Fruit fly (Drosophila melanogaster) whole organism, embryonic: ENCODE results near the gene Snm1.

ENCODE experiments used
- ATbp ChIP-seq: fragments of 200-800 bp; sonication (Bioruptor generic); optimal IDR thresholded peaks from 2 replicates; lab custom pipeline; 2017; ENCODE audit warnings: missing biosample characterization, mild to moderate bottlenecking, missing genetic modification characterization, missing genetic modification reagents
- Adf1 ChIP-seq: fragments of 200-800 bp; sonication (Bioruptor generic); IDR thresholded peaks from 2 replicates; pipeline ENCODE4 v1.3.6; 2022; ENCODE audit warnings: missing biosample characterization, missing genetic modification characterization
- B-H1 ChIP-seq: fragments of 200-800 bp; sonication (Bioruptor generic); IDR thresholded peaks from 3 replicates; pipeline ENCODE4 v1.3.6; 2022; ENCODE audit warnings: missing biosample characterization, missing genetic modification characterization
- Bdp1 ChIP-seq: fragments of 200-800 bp; sonication (Bioruptor generic); optimal IDR thresholded peaks from 3 replicates; lab custom pipeline; 2016; ENCODE audit warnings: missing biosample characterization, missing genetic modification characterization
- CG10147 ChIP-seq: fragments of 200-800 bp; sonication (Bioruptor generic); optimal IDR thresholded peaks from 2 replicates; lab custom pipeline; 2019; ENCODE audit warnings: missing biosample characterization, mild to moderate bottlenecking, missing genetic modification characterization, moderate library complexity
- CG11085 ChIP-seq: fragments of 200-800 bp; sonication (Bioruptor generic); IDR thresholded peaks from 2 replicates; pipeline ENCODE4 v1.3.6; 2022; ENCODE audit warnings: missing biosample characterization, missing genetic modification characterization
- CG11456 ChIP-seq: fragments of 200-800 bp; sonication (Bioruptor generic); IDR thresholded peaks from 3 replicates; pipeline ENCODE4 v1.3.6; 2022; ENCODE audit warnings: missing biosample characterization, missing genetic modification characterization
- CG12236 ChIP-seq: fragments of 200-800 bp; sonication (Bioruptor generic); optimal IDR thresholded peaks from 2 replicates; lab custom pipeline; 2016; ENCODE audit warnings: missing biosample characterization, missing genetic modification characterization
- CG17359 ChIP-seq: fragments of 200-800 bp; sonication (Bioruptor generic); optimal IDR thresholded peaks from 3 replicates; lab custom pipeline; 2018; ENCODE audit warnings: missing biosample characterization, mild to moderate bottlenecking, missing genetic modification characterization, moderate library complexity
- CG17612 ChIP-seq: fragments of 200-800 bp; sonication (Bioruptor generic); IDR thresholded peaks from 2 replicates; pipeline ENCODE4 v1.3.6; 2022; ENCODE audit warnings: missing biosample characterization, missing genetic modification characterization
- CG32767 ChIP-seq: fragments of 200-800 bp; sonication (Bioruptor generic); IDR thresholded peaks from 2 replicates; pipeline ENCODE4 v1.3.6; 2022; ENCODE audit warnings: missing biosample characterization, missing genetic modification characterization
- CG33557 ChIP-seq: fragments of 200-800 bp; sonication (Bioruptor generic); optimal IDR thresholded peaks from 2 replicates; lab custom pipeline; 2019; ENCODE audit warnings: missing biosample characterization, mild to moderate bottlenecking, missing genetic modification characterization, moderate library complexity
- CG3847 ChIP-seq: fragments of 200-800 bp; sonication (Bioruptor generic); IDR thresholded peaks from 2 replicates; pipeline ENCODE4 v1.3.6; 2022; ENCODE audit warnings: missing biosample characterization, missing genetic modification characterization
- CG4328 ChIP-seq: fragments of 200-800 bp; sonication (Bioruptor generic); optimal IDR thresholded peaks from 3 replicates; lab custom pipeline; 2017; ENCODE audit warnings: missing biosample characterization, missing genetic modification reagents, missing genetic modification characterization
- CG4360 ChIP-seq: fragments of 200-800 bp; sonication (Bioruptor generic); IDR thresholded peaks from 2 replicates; pipeline ENCODE4 v1.3.6; 2022; ENCODE audit warnings: missing biosample characterization, missing genetic modification characterization
- CG4730 ChIP-seq: fragments of 200-800 bp; sonication (Bioruptor generic); IDR thresholded peaks from 2 replicates; pipeline ENCODE4 v1.3.6; 2022; ENCODE audit warnings: missing biosample characterization, missing genetic modification characterization
- CG9817 ChIP-seq: fragments of 200-800 bp; sonication (Bioruptor generic); optimal IDR thresholded peaks from 2 replicates; lab custom pipeline; 2018; ENCODE audit warnings: missing biosample characterization, mild to moderate bottlenecking, missing genetic modification characterization, moderate library complexity
- CHES-1-like ChIP-seq: fragments of 200-800 bp; sonication (Bioruptor generic); optimal IDR thresholded peaks from 2 replicates; lab custom pipeline; 2016; ENCODE audit warnings: missing biosample characterization, missing genetic modification characterization
- CkIIα-i1 ChIP-seq: fragments of 200-800 bp; sonication (Bioruptor generic); IDR thresholded peaks from 2 replicates; pipeline ENCODE4 v1.3.6; 2022; ENCODE audit warnings: missing biosample characterization, missing genetic modification characterization
- CoRest ChIP-seq: fragments of 200-800 bp; sonication (Bioruptor generic); optimal IDR thresholded peaks from 3 replicates; lab custom pipeline; 2018; ENCODE audit warnings: missing biosample characterization, mild to moderate bottlenecking, missing genetic modification characterization, moderate library complexity
- Dad ChIP-seq: fragments of 200-800 bp; sonication (Bioruptor generic); optimal IDR thresholded peaks from 3 replicates; lab custom pipeline; 2016; ENCODE audit warnings: missing biosample characterization, missing genetic modification characterization
- Dek ChIP-seq: fragments of 200-800 bp; sonication (Bioruptor generic); optimal IDR thresholded peaks from 3 replicates; lab custom pipeline; 2019; ENCODE audit warnings: missing biosample characterization, mild to moderate bottlenecking, missing genetic modification characterization, moderate library complexity
- E2f2 ChIP-seq: fragments of 200-800 bp; sonication (Bioruptor generic); IDR thresholded peaks from 2 replicates; pipeline ENCODE4 v1.3.6; 2022; ENCODE audit warnings: missing biosample characterization, missing genetic modification characterization
- Ets97D ChIP-seq: fragments of 200-800 bp; sonication (Bioruptor generic); optimal IDR thresholded peaks from 3 replicates; lab custom pipeline; 2016; ENCODE audit warnings: missing biosample characterization, missing genetic modification characterization
- H2.0 ChIP-seq: fragments of 200-800 bp; sonication (Bioruptor generic); IDR thresholded peaks from 2 replicates; pipeline ENCODE4 v1.3.6; 2022; ENCODE audit warnings: missing biosample characterization, missing genetic modification characterization
- HLH4C ChIP-seq: fragments of 200-800 bp; sonication (Bioruptor generic); IDR thresholded peaks from 3 replicates; pipeline ENCODE4 v1.3.6; 2022; ENCODE audit warnings: missing biosample characterization, missing genetic modification characterization; ENCODE audit not compliant: partially characterized antibody
- Meics ChIP-seq: fragments of 200-800 bp; sonication (Bioruptor generic); optimal IDR thresholded peaks from 2 replicates; lab custom pipeline; 2017; ENCODE audit warnings: missing biosample characterization, mild to moderate bottlenecking, missing genetic modification characterization
- Nf-YA ChIP-seq: fragments of 200-800 bp; sonication (Bioruptor generic); IDR thresholded peaks from 2 replicates; pipeline ENCODE4 v1.3.6; 2022; ENCODE audit warnings: missing biosample characterization, missing genetic modification characterization
- Oaz ChIP-seq: fragments of 200-800 bp; sonication (Bioruptor generic); IDR thresholded peaks from 2 replicates; pipeline ENCODE4 v1.3.6; 2022; ENCODE audit warnings: missing biosample characterization, missing genetic modification characterization
- Optix ChIP-seq: fragments of 200-800 bp; sonication (Bioruptor generic); IDR thresholded peaks from 3 replicates; pipeline ENCODE4 v1.3.6; 2022; ENCODE audit warnings: missing biosample characterization, missing genetic modification characterization
- Scr ChIP-seq: fragments of 200-800 bp; sonication (Bioruptor generic); IDR thresholded peaks from 2 replicates; pipeline ENCODE4 v1.3.6; 2022; ENCODE audit warnings: missing biosample characterization, missing genetic modification characterization; ENCODE audit not compliant: partially characterized antibody
- Sry-β ChIP-seq: fragments of 200-800 bp; sonication (Bioruptor generic); optimal IDR thresholded peaks from 2 replicates; lab custom pipeline; 2018; ENCODE audit warnings: missing biosample characterization, mild to moderate bottlenecking, missing genetic modification characterization, moderate library complexity
- Trl ChIP-seq, 3 experiments: fragments of >200 bp in 2 of 3; fragments of 200-800 bp in 1 of 3; sonication (Bioruptor generic) in 1 of 3; optimal IDR thresholded peaks; 2 replicates in 1 of 3; 3 replicates in 2 of 3; lab custom pipeline; 2016 to 2017; ENCODE audit warnings: missing biosample characterization in 1 of 3, missing genetic modification characterization in 1 of 3
- al ChIP-seq: fragments of 200-800 bp; sonication (Bioruptor generic); IDR thresholded peaks from 2 replicates; pipeline ENCODE4 v1.3.6; 2022; ENCODE audit warnings: missing biosample characterization, missing genetic modification characterization
- caup ChIP-seq: fragments of 200-800 bp; sonication (Bioruptor generic); optimal IDR thresholded peaks from 3 replicates; lab custom pipeline; 2017; ENCODE audit warnings: missing biosample characterization, mild to moderate bottlenecking, missing genetic modification characterization, moderate library complexity; ENCODE audit not compliant: severe bottlenecking
- corto ChIP-seq: fragments of 200-800 bp; sonication (Bioruptor generic); optimal IDR thresholded peaks from 2 replicates; lab custom pipeline; 2016; ENCODE audit warnings: missing biosample characterization, mild to moderate bottlenecking, missing genetic modification characterization, moderate library complexity
- crol ChIP-seq: fragments of 200-800 bp; sonication (Bioruptor generic); IDR thresholded peaks from 2 replicates; pipeline ENCODE4 v1.3.6; 2022; ENCODE audit warnings: missing biosample characterization, missing genetic modification characterization
- dm ChIP-seq: fragments of 200-800 bp; sonication (Bioruptor generic); optimal IDR thresholded peaks from 3 replicates; lab custom pipeline; 2016; ENCODE audit warnings: missing biosample characterization, missing genetic modification characterization
- exex ChIP-seq: fragments of 200-800 bp; sonication (Bioruptor generic); optimal IDR thresholded peaks from 4 replicates; lab custom pipeline; 2018; ENCODE audit warnings: missing biosample characterization, mild to moderate bottlenecking, missing genetic modification characterization, moderate library complexity
- insv ChIP-seq, 2 experiments: fragments of 200-800 bp; sonication (Bioruptor generic); optimal IDR thresholded peaks; 3 replicates each; lab custom pipeline; 2016 to 2018; ENCODE audit warnings: missing biosample characterization in 2 of 2, missing genetic modification characterization in 2 of 2
- knrl ChIP-seq: fragments of 200-800 bp; sonication (Bioruptor generic); IDR thresholded peaks from 3 replicates; pipeline ENCODE4 v1.3.6; 2022; ENCODE audit warnings: missing biosample characterization, missing genetic modification characterization; ENCODE audit not compliant: partially characterized antibody
- maf-S ChIP-seq: fragments of 200-800 bp; sonication (Bioruptor generic); optimal IDR thresholded peaks from 2 replicates; lab custom pipeline; 2016; ENCODE audit warnings: missing biosample characterization, missing genetic modification characterization
- mirr ChIP-seq: fragments of 200-800 bp; sonication (Bioruptor generic); optimal IDR thresholded peaks from 3 replicates; lab custom pipeline; 2018; ENCODE audit warnings: missing biosample characterization, mild to moderate bottlenecking, missing genetic modification characterization
- nerfin-2 ChIP-seq: fragments of 200-800 bp; sonication (Bioruptor generic); IDR thresholded peaks from 2 replicates; pipeline ENCODE4 v1.3.6; 2022; ENCODE audit warnings: missing biosample characterization, missing genetic modification characterization; ENCODE audit not compliant: partially characterized antibody
- pnt ChIP-seq: fragments of 200-800 bp; sonication (Bioruptor generic); optimal IDR thresholded peaks from 3 replicates; lab custom pipeline; 2016; ENCODE audit warnings: missing biosample characterization, missing genetic modification characterization
- shn ChIP-seq: fragments of 200-800 bp; sonication (Bioruptor generic); optimal IDR thresholded peaks from 3 replicates; lab custom pipeline; 2016; ENCODE audit warnings: missing biosample characterization, missing genetic modification characterization
- so ChIP-seq: fragments of 200-800 bp; sonication (Bioruptor generic); IDR thresholded peaks from 3 replicates; pipeline ENCODE4 v1.3.6; 2022; ENCODE audit warnings: missing biosample characterization, missing genetic modification characterization
- sr ChIP-seq: fragments of 200-800 bp; sonication (Bioruptor generic); IDR thresholded peaks from 3 replicates; pipeline ENCODE4 v1.3.6; 2022; ENCODE audit warnings: missing biosample characterization, missing genetic modification characterization
- zen2 ChIP-seq: fragments of 200-800 bp; sonication (Bioruptor generic); IDR thresholded peaks from 3 replicates; pipeline ENCODE4 v1.3.6; 2022; ENCODE audit warnings: missing biosample characterization, missing genetic modification characterization; ENCODE audit not compliant: partially characterized antibody
- zf30C ChIP-seq: fragments of 200-800 bp; sonication (Bioruptor generic); optimal IDR thresholded peaks from 3 replicates; lab custom pipeline; 2018; ENCODE audit warnings: missing biosample characterization, mild to moderate bottlenecking, missing genetic modification characterization

The Snm1 gene

DNA sequence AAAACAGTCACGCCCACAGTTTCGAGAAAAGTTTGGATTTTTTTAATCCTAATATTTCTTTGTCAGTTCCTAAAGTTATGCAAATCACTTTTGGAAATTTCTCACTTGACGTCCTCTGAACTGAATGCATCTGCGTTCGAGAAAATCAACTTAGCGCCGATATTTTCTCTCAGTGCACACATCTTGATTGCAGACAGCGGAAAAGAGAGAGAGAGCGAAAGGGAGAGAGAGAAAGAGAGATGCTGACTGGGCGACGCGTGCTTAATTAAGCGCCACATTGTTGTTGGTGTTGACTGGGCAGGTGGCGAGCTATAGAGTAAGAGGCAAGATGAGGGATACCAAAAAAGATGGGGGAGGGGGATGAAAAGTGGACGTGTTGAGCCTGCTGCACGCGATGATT, 36.3 kb upstream of the Snm1 start (continued):
- TF ChIP-seq Oaz (GFP tag; lab: Robert Waterston, UW), result no peak
- no peak for TF ChIP-seq H2.0
- TF ChIP-seq CoRest (tag; lab: Kevin White, UChicago), result peak; percentile 57
- TF ChIP-seq shn (GFP tag; lab: Kevin White, UChicago), result peak; percentile 51
- TF ChIP-seq CG4328 (GFP tag; lab: Kevin White, UChicago), result no peak
- peak; percentile 34 for TF ChIP-seq Bdp1 (GFP tag; lab: Kevin White, UChicago)
- peak; percentile 67 for TF ChIP-seq ATbp
- TF ChIP-seq Trl (optimal IDR thresholded peaks at IDR 0.05; lab: Kevin White, UChicago), result peak; percentile 18 to 56
- peak; percentile 52 for TF ChIP-seq Trl (GFP tag; optimal IDR thresholded peaks at IDR 0.05; lab: Kevin White, UChicago)
- TF ChIP-seq CG3847 (GFP tag; lab: Robert Waterston, UW), result no peak
- TF ChIP-seq CG17359 (tag; lab: Kevin White, UChicago), result peak; percentile 68
- no peak for TF ChIP-seq Nf-YA
- TF ChIP-seq CkIIα-i1 (GFP tag; lab: Robert Waterston, UW), result no peak
- no peak for TF ChIP-seq nerfin-2 (GFP tag; lab: Robert Waterston, UW)
- peak; percentile 44 for TF ChIP-seq Meics
- peak; percentile 36 for TF ChIP-seq pnt
- no peak for TF ChIP-seq zen2 (GFP tag; lab: Robert Waterston, UW)
- no peak for TF ChIP-seq CG11085
- peak; percentile 31; the same call in 1 of the 2 replicates for TF ChIP-seq crol
- peak; percentile 28; the same call in 1 of the 3 replicates for TF ChIP-seq B-H1
- no peak for TF ChIP-seq Adf1
- TF ChIP-seq Dad (GFP tag; lab: Kevin White, UChicago), result peak; percentile 49
- no peak for TF ChIP-seq CG12236 (GFP tag; lab: Kevin White, UChicago)
- peak; percentile 64; the same call in 1 of the 2 replicates for TF ChIP-seq CG4360 (GFP tag; lab: Robert Waterston, UW)
- no peak for TF ChIP-seq exex (tag; lab: Kevin White, UChicago)
- no peak for TF ChIP-seq CG32767
- TF ChIP-seq Dek, result peak; percentile 0
- TF ChIP-seq insv (GFP tag; optimal IDR thresholded peaks at IDR 0.05; lab: Kevin White, UChicago), result no peak
- TF ChIP-seq al (GFP tag; lab: Robert Waterston, UW), result no peak
- no peak for TF ChIP-seq CG4730
- TF ChIP-seq CHES-1-like, result peak; percentile 15
- no peak for TF ChIP-seq CG17612 (GFP tag; lab: Robert Waterston, UW)
- TF ChIP-seq E2f2, result no peak
- peak; percentile 69 for TF ChIP-seq zf30C
- peak; percentile 68; the same call in 1 of the 3 replicates for TF ChIP-seq CG11456
- peak; percentile 50; the same call in 1 of the 3 replicates for TF ChIP-seq so
- TF ChIP-seq Sry-β, result peak; percentile 11
- no peak for TF ChIP-seq caup (GFP tag; lab: Kevin White, UChicago)
- TF ChIP-seq corto, result no peak
- TF ChIP-seq CG33557 (GFP tag; lab: Kevin White, UChicago), result peak; percentile 16
- TF ChIP-seq HLH4C (GFP tag; lab: Robert Waterston, UW), result no peak
- no peak for TF ChIP-seq maf-S (GFP tag; lab: Kevin White, UChicago)
- TF ChIP-seq CG10147, result no peak
- TF ChIP-seq Optix, result peak; percentile 17; the same call in 1 of the 3 replicates
- no peak for TF ChIP-seq mirr (GFP tag; lab: Kevin White, UChicago)
- TF ChIP-seq dm (GFP tag; lab: Kevin White, UChicago), result no peak
- TF ChIP-seq sr, result 0 out of 3 replicates have a peak, but pooled peaks have one; percentile 15
- TF ChIP-seq Ets97D (GFP tag; lab: Kevin White, UChicago), result no peak
- no peak for TF ChIP-seq Scr (GFP tag; lab: Robert Waterston, UW)
- no peak for TF ChIP-seq CG9817
- TF ChIP-seq knrl (GFP tag; lab: Robert Waterston, UW), result no peak
